Worm (Caenorhabditis elegans): ENCODE data around the gene aff-1.

DNA sequence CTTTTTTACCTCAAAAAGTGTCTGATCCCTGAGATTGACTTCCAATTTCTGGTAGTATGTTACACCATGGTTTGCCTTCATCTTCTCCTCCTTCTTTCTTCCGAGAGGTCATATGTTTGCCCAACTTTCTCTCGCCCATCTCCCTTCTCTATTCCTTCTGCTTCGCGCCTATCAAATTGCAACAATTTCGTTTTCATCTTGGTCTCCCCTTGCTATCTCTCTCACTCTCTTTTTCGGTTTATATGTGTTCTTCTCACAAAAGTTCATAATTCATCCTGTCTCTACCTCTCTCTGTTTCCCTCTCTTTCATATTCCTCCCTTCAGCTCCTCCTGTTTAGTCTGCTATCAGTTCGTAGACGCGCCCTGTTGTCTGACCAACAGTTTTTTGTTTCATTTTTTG is 36.8 kb downstream of the aff-1 start:
- TF ChIP-seq nhr-25 (tag; optimal IDR thresholded peaks at IDR 0.05) (no peak), nhr-237 (tag; optimal IDR thresholded peaks at IDR 0.05) (no peak), lin-13 (GFP tag; optimal IDR thresholded peaks at IDR 0.05) (peak; percentile 22), ceh-82 (tag; optimal IDR thresholded peaks at IDR 0.05) (no peak), ZK546.5 (tag; optimal IDR thresholded peaks at IDR 0.05) (no peak), R02D3.7 (tag; optimal IDR thresholded peaks at IDR 0.05) (no peak), sma-3 (GFP tag; optimal IDR thresholded peaks at IDR 0.05) (peak; percentile 72), nhr-11 (tag; optimal IDR thresholded peaks at IDR 0.05) (no peak), aly-2 (tag; optimal IDR thresholded peaks at IDR 0.05) (no peak)

All from whole organism, L2 larva.